Fruit fly (Drosophila melanogaster) Kc167 (cell line): ENCODE results near the gene Cp190.

ENCODE experiments used
- Myc ChIP-seq: fragments of >200 bp; optimal IDR thresholded peaks from 2 replicates; lab custom pipeline; 2017; ENCODE audit warnings: missing external identifiers
- Sin3A ChIP-seq: fragments of >200 bp; optimal IDR thresholded peaks from 2 replicates; lab custom pipeline; 2018; ENCODE audit warnings: missing external identifiers
- insv ChIP-seq: fragments of >200 bp; optimal IDR thresholded peaks from 3 replicates; lab custom pipeline; 2018; ENCODE audit warnings: missing external identifiers
- psq ChIP-seq: fragments of >200 bp; optimal IDR thresholded peaks from 2 replicates; lab custom pipeline; 2017; ENCODE audit warnings: missing external identifiers
- ttk ChIP-seq: sonication (Bioruptor generic); optimal IDR thresholded peaks from 2 replicates; lab custom pipeline; 2017; ENCODE audit warnings: missing external identifiers

DNA sequence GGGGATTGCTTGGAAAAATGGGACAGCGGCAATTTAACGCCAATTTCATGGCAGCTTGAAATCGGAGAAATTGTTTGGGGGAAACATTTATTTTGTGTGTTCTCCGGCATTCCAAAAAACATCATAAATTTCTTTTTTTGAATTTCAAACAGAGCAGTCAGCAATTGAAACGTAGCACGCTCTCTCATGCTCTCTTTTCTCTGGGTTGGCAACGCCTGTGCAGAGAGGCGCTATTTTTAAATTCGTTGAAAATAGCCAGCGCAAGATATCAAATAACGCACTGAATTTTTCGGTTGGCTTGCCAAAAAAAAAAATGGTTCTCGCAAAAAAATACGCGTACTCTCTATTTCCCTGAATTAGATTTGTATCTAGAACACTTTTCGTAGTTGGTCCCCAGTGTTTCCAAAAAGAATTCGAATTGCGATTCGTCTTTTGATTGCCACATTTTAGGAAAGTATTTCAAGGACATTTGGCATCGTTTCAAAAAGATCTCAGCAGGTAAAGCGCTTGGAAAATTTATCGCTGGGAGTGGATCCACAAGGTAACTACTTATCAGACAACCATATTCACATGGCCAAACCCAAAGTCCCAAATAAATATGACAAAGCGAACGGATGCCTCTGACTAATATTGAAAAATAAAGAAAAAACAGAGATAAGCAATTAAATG, 11.1 kb upstream of the Cp190 start:
- TF ChIP-seq Myc (lab: Kevin White, UChicago) (no peak), psq (lab: Kevin White, UChicago) (no peak), ttk (lab: Kevin White, UChicago) (no peak), insv (lab: Kevin White, UChicago) (no peak), Sin3A (lab: Kevin White, UChicago) (no peak)
